Worm (Caenorhabditis elegans) whole organism, early embryonic: Measurements from ENCODE around the gene nlp-19.

Source experiments
- aly-1 ChIP-seq: sonication (generic microtip); optimal IDR thresholded peaks from 2 replicates; lab custom pipeline; 2016; ENCODE audit warnings: missing genetic modification characterization, missing compliant biosample characterization
- ceh-13 ChIP-seq: fragments of 200-800 bp; sonication (Bioruptor generic); optimal IDR thresholded peaks from 2 replicates; lab custom pipeline; 2018; ENCODE audit warnings: mild to moderate bottlenecking, missing genetic modification characterization, missing compliant biosample characterization
- ceh-36 ChIP-seq: sonication (generic microtip); optimal IDR thresholded peaks from 2 replicates; lab custom pipeline; 2016; ENCODE audit warnings: missing genetic modification characterization, inconsistent platforms, missing compliant biosample characterization
- ets-7 ChIP-seq: sonication (generic microtip); optimal IDR thresholded peaks from 2 replicates; lab custom pipeline; 2016; ENCODE audit warnings: missing genotype, missing genetic modification characterization, missing compliant biosample characterization
- flt-1 ChIP-seq: fragments of 200-800 bp; sonication (Bioruptor generic); IDR thresholded peaks from 2 replicates; pipeline ENCODE4 v1.3.6; 2022; ENCODE audit warnings: missing genetic modification characterization, missing compliant biosample characterization
- hmbx-1 ChIP-seq: sonication (generic microtip); optimal IDR thresholded peaks from 2 replicates; lab custom pipeline; 2016; ENCODE audit warnings: mild to moderate bottlenecking, missing genetic modification characterization, missing compliant biosample characterization
- hmg-4 ChIP-seq: fragments of 200-800 bp; sonication (Bioruptor generic); optimal IDR thresholded peaks from 2 replicates; lab custom pipeline; 2018; ENCODE audit warnings: mild to moderate bottlenecking, missing genetic modification characterization, missing compliant biosample characterization
- hnd-1 ChIP-seq: sonication (generic microtip); optimal IDR thresholded peaks from 2 replicates; lab custom pipeline; 2016; ENCODE audit warnings: missing genetic modification characterization, missing compliant biosample characterization
- sea-1 ChIP-seq: fragments of 200-800 bp; sonication (Bioruptor generic); conservative IDR thresholded peaks from 2 replicates; pipeline ENCODE4 v1.3.6; 2022; ENCODE audit warnings: missing genetic modification characterization, missing compliant biosample characterization
- tbx-11 ChIP-seq: fragments of 200-800 bp; sonication (Bioruptor generic); IDR thresholded peaks from 2 replicates; pipeline ENCODE4 v1.3.6; 2022; ENCODE audit warnings: missing genetic modification characterization, missing compliant biosample characterization
- tbx-37 ChIP-seq: fragments of 200-800 bp; sonication (Bioruptor generic); conservative IDR thresholded peaks from 2 replicates; pipeline ENCODE4 v1.3.6; 2022; ENCODE audit warnings: missing genetic modification reagents, missing genetic modification characterization, missing compliant biosample characterization
- tra-4 ChIP-seq: sonication (generic microtip); optimal IDR thresholded peaks from 2 replicates; lab custom pipeline; 2017; ENCODE audit warnings: missing genetic modification characterization, missing compliant biosample characterization

Gene nlp-19

ce11 chrX:11003701-11004100, 45.2 kb downstream of the nlp-19 start:
- TF ChIP-seq ets-7 (no peak), tbx-11 (GFP tag; lab: Robert Waterston, UW) (no peak), flt-1 (no peak)

ce11 chrX:11007393-11007792, 48.9 kb downstream of the nlp-19 start:
- TF ChIP-seq tra-4 (tag; lab: Kevin White, UChicago): no peak
- no peak for TF ChIP-seq hmg-4 (GFP tag; lab: Kevin White, UChicago)
- TF ChIP-seq ceh-36: no peak

DNA sequence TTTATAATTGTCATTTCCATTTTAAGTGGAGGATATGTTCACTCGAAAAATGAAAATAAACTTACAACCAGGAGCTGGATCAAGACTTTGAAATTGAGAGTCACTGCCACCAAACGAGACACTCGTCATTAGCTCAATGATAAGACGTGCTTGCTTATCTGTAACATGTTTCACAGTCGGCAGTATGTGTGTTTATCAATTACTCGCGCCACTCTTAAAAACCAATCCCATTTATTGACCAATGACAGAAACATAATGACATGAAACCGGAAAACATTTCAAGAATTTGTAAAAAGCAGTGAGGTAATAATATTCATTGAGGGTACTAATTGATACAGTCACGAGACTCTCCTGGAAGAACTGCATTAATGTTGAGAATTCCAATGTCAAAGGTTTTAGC, 49.5 kb downstream of the nlp-19 start, which contains the start of gene del-5:
Gene del-5, minus strand, starts transcription at position 130 of the 400 bp plus-strand sequence.
- TF ChIP-seq ceh-13: no peak
- TF ChIP-seq sea-1: no peak
- no peak for TF ChIP-seq aly-1 (tag; lab: Kevin White, UChicago)
- no peak for TF ChIP-seq hmg-4 (GFP tag; lab: Kevin White, UChicago)
- no peak for TF ChIP-seq tbx-37
- TF ChIP-seq hnd-1 (tag; lab: Kevin White, UChicago): no peak
- no peak for TF ChIP-seq ceh-36
- TF ChIP-seq hmbx-1 (tag; lab: Kevin White, UChicago): no peak
